Fruit fly (Drosophila melanogaster) S2 (cell line): Measurements from ENCODE around the gene MED25.

Experiments
- CG8478 ChIP-seq: fragments of >200 bp; optimal IDR thresholded peaks from 2 replicates; lab custom pipeline; 2018
- CTCF ChIP-seq, 2 experiments: fragments of >200 bp; optimal IDR thresholded peaks; 2 replicates each; lab custom pipeline; 2018

The MED25 gene

dm6 chr3R:20008372-20009051 is at the start of gene MED25, which contains the start of gene Hs6st:
TSS of gene MED25 (plus strand) at chr3R:20008947.
TSS of gene Hs6st (minus strand) at chr3R:20008512.
- no peak for TF ChIP-seq CTCF (optimal IDR thresholded peaks at IDR 0.05; lab: Kevin White, UChicago)
- TF ChIP-seq CG8478 (lab: Kevin White, UChicago) = no peak

dm6 chr3R:19968695-19969094 is 40.1 kb upstream of the MED25 start:
- TF ChIP-seq CTCF (optimal IDR thresholded peaks at IDR 0.05; lab: Kevin White, UChicago) (no peak), CG8478 (lab: Kevin White, UChicago) (no peak)

DNA sequence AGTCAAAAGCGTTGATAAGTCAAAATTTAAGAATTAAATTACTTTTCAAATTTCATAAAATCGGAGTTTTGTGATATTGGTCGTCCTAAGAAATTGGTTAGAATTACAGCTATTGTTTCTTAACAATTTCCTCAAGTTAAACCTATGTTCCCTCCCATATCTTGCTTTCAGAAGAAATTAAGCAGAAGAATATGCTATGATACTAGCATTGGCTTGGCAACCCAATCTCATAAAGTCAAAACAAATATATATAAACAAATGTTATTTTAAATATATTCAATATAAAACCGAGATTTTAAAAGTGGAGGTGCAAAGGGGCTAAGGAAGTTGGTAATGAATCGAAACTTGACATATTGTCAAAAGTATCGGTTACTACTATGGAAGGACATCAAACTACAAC is 36.1 kb upstream of the MED25 start, which contains the start of gene CG31213:
Gene CG31213 (plus strand): TSS at position 301 of the 400 bp plus-strand sequence.
- TF ChIP-seq CTCF (optimal IDR thresholded peaks at IDR 0.05; lab: Kevin White, UChicago) = no peak
- no peak for TF ChIP-seq CG8478 (lab: Kevin White, UChicago)

DNA sequence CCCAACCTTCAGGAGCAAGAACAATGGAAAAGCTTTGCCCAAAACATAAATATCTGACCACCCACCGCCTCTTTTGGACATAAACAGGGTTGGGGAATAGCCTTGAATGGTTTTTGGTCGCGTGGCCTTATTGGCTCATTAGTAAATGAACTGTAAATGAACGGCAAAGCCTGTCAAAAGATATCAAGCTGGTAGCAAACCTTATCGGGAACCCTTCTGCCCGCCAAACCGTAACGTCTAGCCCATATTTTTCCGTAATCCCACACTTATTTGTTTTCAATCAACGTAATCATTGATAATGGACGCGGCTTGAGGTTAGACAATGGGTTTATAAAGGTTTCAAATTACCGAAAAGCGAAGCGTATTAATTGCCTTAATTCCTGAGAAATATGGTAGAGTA is 23.4 kb upstream of the MED25 start:
- no peak for TF ChIP-seq CTCF (optimal IDR thresholded peaks at IDR 0.05; lab: Kevin White, UChicago)
- TF ChIP-seq CG8478 (lab: Kevin White, UChicago) = no peak

DNA sequence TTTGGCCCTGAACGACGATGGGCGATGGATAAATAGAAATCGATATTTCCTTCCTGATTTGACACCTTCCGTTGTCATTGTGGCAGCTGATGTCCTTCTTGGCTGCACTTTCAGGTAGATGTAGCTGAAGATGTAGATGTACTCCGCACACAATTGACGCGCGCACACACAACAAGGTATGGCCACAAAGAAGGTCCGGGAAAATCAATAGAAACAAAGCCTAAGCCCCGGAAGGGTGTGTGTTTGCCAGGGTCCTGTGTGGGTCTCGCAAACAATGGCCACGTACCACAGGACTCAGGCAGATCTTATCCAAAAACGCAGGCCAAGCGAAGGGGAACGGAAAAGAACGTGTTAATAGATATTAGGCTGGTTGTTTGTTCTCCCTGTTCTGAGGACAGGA is 13.3 kb upstream of the MED25 start:
- TF ChIP-seq CG8478 (lab: Kevin White, UChicago) (no peak), CTCF (optimal IDR thresholded peaks at IDR 0.05; lab: Kevin White, UChicago) (no peak)

dm6 chr3R:19996433-19996832 is 12.3 kb upstream of the MED25 start:
- TF ChIP-seq CG8478 (lab: Kevin White, UChicago) (no peak), CTCF (optimal IDR thresholded peaks at IDR 0.05; lab: Kevin White, UChicago) (no peak)

DNA sequence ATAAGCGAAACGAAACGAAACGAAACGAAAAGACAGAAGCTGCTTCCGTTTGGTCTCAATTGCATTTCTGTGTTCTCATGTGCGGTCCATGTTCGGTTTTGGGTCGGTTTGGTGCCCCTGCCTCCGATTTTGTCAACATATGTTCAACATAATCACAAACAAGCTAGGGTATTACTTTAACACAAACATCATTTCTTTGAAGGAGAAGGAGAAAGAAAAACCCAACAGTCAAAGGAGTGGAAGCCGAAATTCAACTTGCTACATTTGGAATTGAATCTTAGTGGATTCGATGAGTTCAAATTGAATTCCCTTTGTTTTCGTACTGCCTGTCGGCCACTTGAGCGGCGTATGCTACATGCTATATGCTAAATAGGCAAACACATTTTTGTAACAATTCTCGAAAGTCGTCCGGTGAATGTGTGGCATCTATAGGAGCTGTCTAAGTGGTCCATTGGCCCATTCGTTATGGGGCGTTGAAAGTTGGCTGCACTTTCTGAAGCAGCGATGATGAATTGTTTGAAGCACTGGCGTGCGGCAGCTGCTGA is 11.1 kb upstream of the MED25 start:
- TF ChIP-seq CG8478 (lab: Kevin White, UChicago) (no peak), CTCF (optimal IDR thresholded peaks at IDR 0.05; lab: Kevin White, UChicago) (no peak)

- TF ChIP-seq CTCF (optimal IDR thresholded peaks at IDR 0.05; lab: Kevin White, UChicago) = no peak
- TF ChIP-seq CG8478 (lab: Kevin White, UChicago) = no peak
These were observed 10.3 kb upstream of the MED25 start for dm6 chr3R:19998418-19998817.

DNA sequence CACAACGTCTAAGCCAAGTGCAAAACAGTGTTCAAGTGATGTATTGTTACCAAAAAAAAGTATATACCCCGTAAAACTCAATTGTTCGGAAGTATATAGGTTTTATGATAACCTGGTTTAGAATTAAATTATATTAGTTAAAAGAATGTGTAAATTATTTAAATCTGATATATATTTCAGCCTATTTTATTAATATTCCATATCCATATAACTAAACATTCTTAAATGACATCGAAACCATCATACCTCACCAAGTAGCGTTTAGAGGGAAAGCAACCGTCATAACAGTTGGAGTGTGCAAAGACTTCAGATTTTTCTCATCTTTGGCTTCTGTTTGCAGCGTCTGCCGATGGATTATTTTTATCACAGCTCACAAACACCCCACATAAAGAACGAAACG is 9.3 kb upstream of the MED25 start:
- TF ChIP-seq CTCF (optimal IDR thresholded peaks at IDR 0.05; lab: Kevin White, UChicago) (no peak), CG8478 (lab: Kevin White, UChicago) (no peak)

dm6 chr3R:20001595-20001997 is 7.2 kb upstream of the MED25 start:
- no peak for TF ChIP-seq CG8478 (lab: Kevin White, UChicago)
- TF ChIP-seq CTCF (optimal IDR thresholded peaks at IDR 0.05; lab: Kevin White, UChicago) = no peak

- TF ChIP-seq CG8478 (lab: Kevin White, UChicago) (no peak), CTCF (optimal IDR thresholded peaks at IDR 0.05; lab: Kevin White, UChicago) (no peak)
These were observed 4.0 kb upstream of the MED25 start for dm6 chr3R:20004697-20005096.

- no peak for TF ChIP-seq CTCF (optimal IDR thresholded peaks at IDR 0.05; lab: Kevin White, UChicago)
- no peak for TF ChIP-seq CG8478 (lab: Kevin White, UChicago)
These were observed 2.1 kb upstream of the MED25 start for dm6 chr3R:20006617-20007016.

DNA sequence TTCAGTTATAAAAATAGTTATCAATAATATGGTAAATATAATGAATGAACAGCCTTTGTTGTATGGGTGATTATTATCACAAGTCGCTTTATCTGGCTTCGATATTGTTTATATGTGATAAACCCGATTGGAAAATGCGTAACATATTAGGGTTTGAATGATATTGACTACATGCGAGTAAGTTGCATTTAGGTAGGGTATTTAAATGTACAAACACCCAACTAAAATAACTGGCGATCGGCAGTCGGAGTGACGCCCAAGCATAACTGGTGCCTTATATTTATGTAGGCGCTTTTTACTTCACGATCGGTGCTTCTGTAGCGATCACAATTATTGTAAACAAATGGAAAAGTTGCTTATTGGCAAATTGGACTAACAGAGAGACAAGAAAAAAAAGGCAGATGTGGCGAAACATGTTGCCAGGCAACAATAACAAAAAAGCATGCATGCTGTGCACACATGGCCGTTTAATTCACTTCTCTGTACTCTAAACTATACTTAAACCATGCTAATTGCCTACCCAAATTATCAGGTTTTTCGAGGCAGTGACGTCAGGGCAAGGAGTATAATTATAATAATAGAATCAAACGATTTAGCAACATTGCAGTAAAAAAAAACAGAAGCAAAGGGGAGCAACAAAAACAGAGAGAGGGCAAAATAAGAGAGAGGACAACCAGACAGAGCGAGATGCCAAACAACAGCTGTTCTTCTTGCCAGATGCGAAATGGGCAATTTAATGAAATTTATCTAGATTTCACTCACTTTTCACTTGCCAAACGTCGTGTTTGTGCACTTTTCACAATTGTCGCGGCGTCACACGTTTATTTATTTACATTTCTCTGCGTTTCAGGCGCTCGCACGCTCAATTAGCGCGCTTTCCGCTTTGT is 1.1 kb upstream of the MED25 start:
- TF ChIP-seq CG8478 (lab: Kevin White, UChicago) (no peak), CTCF (optimal IDR thresholded peaks at IDR 0.05; lab: Kevin White, UChicago) (no peak)

DNA sequence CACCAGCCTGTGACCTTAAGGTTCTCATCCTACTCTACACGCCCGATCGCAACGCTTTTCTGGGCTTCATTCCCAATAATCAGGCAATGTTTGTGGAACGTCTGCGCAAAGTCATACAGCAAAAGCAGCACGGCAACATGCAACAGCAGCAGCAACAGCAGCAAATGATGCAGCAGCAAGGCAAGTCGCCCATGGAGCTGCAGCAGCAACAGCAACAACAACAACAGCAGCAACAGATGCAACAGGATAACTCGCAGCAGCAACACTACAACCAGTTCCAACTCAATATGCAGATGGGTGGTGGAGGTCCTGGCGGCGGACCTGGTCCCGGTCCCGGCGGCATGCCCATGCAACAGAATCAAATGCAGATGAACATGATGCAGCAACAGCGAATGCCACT is 2.2 kb downstream of the MED25 start:
- no peak for TF ChIP-seq CTCF (optimal IDR thresholded peaks at IDR 0.05; lab: Kevin White, UChicago)
- TF ChIP-seq CG8478 (lab: Kevin White, UChicago) = no peak

- TF ChIP-seq CTCF (optimal IDR thresholded peaks at IDR 0.05; lab: Kevin White, UChicago) (no peak), CG8478 (lab: Kevin White, UChicago) (no peak)
These were observed 3.9 kb downstream of the MED25 start for dm6 chr3R:20012688-20013087.
